Worm (Caenorhabditis elegans): ENCODE results near the gene mfsd-12.

DNA sequence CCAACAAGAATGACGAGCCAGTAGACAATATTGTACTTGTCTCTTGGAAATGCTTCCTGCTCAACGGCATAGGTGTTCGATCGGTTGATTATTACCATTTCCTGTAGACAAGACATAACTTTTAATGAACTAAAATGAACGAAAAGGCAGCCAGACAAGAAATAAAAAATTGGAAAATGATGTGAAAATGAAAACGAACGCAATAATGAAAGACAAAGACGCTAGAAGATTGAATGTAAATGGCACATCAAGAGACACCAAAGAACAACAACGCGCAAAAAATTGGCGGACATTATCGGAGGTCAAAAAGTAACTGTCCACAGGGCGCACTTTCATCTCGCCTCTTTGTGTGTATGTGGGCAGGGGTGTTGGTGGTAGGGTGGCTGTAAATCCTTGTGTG is 18.8 kb upstream of the mfsd-12 start, which contains the start of gene ent-5:
- TF ChIP-seq ztf-23 (GFP tag; IDR thresholded peaks at IDR 0.05) (no peak), flt-1 (GFP tag; IDR thresholded peaks at IDR 0.05) (no peak), med-1 (GFP tag; optimal IDR thresholded peaks at IDR 0.05; ENCODE audit: insufficient read depth) (no peak)

Data from whole organism, midembryonic.